Worm (Caenorhabditis elegans): Measurements from ENCODE around the gene C29E4.9.

DNA sequence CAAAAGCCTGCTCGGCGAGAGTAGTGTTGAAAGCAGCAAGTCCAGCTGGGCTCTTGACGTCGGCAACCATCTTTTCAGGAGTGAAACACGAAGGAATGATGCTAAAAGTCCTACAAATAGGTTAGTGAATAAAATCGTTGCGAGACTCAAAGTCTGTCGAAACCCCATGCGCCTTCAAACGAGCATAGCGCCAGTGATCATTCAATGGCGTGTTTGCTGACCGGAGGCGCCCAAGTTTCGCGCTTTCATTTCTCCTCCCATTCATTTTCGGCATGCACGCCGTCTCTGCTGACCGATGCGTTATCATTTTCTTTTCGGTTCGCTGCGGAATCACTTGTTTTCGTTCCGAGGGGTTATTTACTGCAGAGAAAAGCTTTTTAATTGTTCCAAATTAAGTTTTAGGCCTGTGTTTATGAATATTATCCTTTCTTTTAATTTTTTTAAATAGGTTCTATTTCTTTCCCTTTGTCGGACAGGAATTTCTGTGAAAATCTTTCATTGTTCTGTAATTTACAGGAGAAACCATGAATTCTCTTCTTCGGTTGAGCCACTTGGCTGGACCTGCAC lies 16.4 kb upstream of the C29E4.9 start, which contains the start of the genes eef-1B.1 and aco-2:
- TF ChIP-seq ref-1 (GFP tag; conservative IDR thresholded peaks at IDR 0.05) = no peak
- no peak for TF ChIP-seq klf-2 (GFP tag; conservative IDR thresholded peaks at IDR 0.05)
- no peak for TF ChIP-seq ztf-23 (GFP tag; IDR thresholded peaks at IDR 0.05)
- TF ChIP-seq flt-1 (GFP tag; IDR thresholded peaks at IDR 0.05) = no peak
- no peak for TF ChIP-seq med-1 (GFP tag; optimal IDR thresholded peaks at IDR 0.05; ENCODE audit: insufficient read depth)

Measured in whole organism, midembryonic.